Worm (Caenorhabditis elegans) whole organism, mixed stage, embryonic: ENCODE data around the gene drd-10.

ENCODE experiments used
- M03D4.4 ChIP-seq: sonication (generic microtip); optimal IDR thresholded peaks from 2 replicates; lab custom pipeline; 2017; ENCODE audit warnings: mild to moderate bottlenecking, missing genetic modification characterization, missing compliant biosample characterization
- bed-3 ChIP-seq: fragments of 200-800 bp; sonication (Bioruptor generic); optimal IDR thresholded peaks from 3 replicates; lab custom pipeline; 2018; ENCODE audit warnings: mild to moderate bottlenecking, missing genetic modification characterization, moderate library complexity, missing compliant biosample characterization
- blmp-1 ChIP-seq: fragments of 150-350 bp; optimal IDR thresholded peaks from 2 replicates; lab custom pipeline; 2014; ENCODE audit warnings: missing biosample characterization, missing genetic modification characterization
- ceh-43 ChIP-seq: fragments of 200-800 bp; sonication (Bioruptor generic); optimal IDR thresholded peaks from 2 replicates; lab custom pipeline; 2018; ENCODE audit warnings: mild to moderate bottlenecking, missing genetic modification characterization, moderate library complexity, missing compliant biosample characterization
- ceh-83 ChIP-seq: fragments of 200-800 bp; sonication (Bioruptor generic); optimal IDR thresholded peaks from 2 replicates; lab custom pipeline; 2018; ENCODE audit warnings: mild to moderate bottlenecking, missing genetic modification characterization, missing compliant biosample characterization
- ces-1 ChIP-seq: fragments of 150-350 bp; optimal IDR thresholded peaks from 2 replicates; lab custom pipeline; 2014; ENCODE audit warnings: missing biosample characterization, missing genetic modification reagents, missing genetic modification characterization
- cnd-1 ChIP-seq: fragments of 200-800 bp; sonication (Bioruptor generic); optimal IDR thresholded peaks from 2 replicates; lab custom pipeline; 2018; ENCODE audit warnings: mild to moderate bottlenecking, missing genetic modification characterization, missing compliant biosample characterization
- drap-1 ChIP-seq: fragments of 200-800 bp; sonication (Bioruptor generic); optimal IDR thresholded peaks from 3 replicates; lab custom pipeline; 2018; ENCODE audit warnings: mild to moderate bottlenecking, missing genetic modification characterization, missing compliant biosample characterization
- elt-1 ChIP-seq: sonication (generic microtip); optimal IDR thresholded peaks from 2 replicates; lab custom pipeline; 2017; ENCODE audit warnings: missing genetic modification characterization, mild to moderate bottlenecking, missing compliant biosample characterization, antibody characterized with exemption, moderate library complexity, borderline replicate concordance; ENCODE audit not compliant: insufficient read depth
- elt-3 ChIP-seq: fragments of 150-350 bp; optimal IDR thresholded peaks from 2 replicates; lab custom pipeline; 2014; ENCODE audit warnings: missing biosample characterization, missing genetic modification characterization
- ham-2 ChIP-seq: fragments of 200-800 bp; sonication (Bioruptor generic); optimal IDR thresholded peaks from 2 replicates; lab custom pipeline; 2018; ENCODE audit warnings: mild to moderate bottlenecking, missing genetic modification characterization, missing compliant biosample characterization
- hlh-1 ChIP-seq: fragments of 150-350 bp; optimal IDR thresholded peaks from 2 replicates; lab custom pipeline; 2014; ENCODE audit warnings: missing biosample characterization, missing genetic modification reagents, missing genetic modification characterization
- lin-13 ChIP-seq: fragments of 150-350 bp; optimal IDR thresholded peaks from 2 replicates; lab custom pipeline; 2014; ENCODE audit warnings: missing biosample characterization, missing genetic modification characterization
- lsy-2 ChIP-seq: fragments of 150-350 bp; optimal IDR thresholded peaks from 2 replicates; lab custom pipeline; 2014; ENCODE audit warnings: missing biosample characterization, missing genetic modification characterization
- mab-5 ChIP-seq: fragments of 150-350 bp; optimal IDR thresholded peaks from 2 replicates; lab custom pipeline; 2014; ENCODE audit warnings: missing biosample characterization, missing genetic modification characterization
- mep-1 ChIP-seq: fragments of 150-350 bp; optimal IDR thresholded peaks from 2 replicates; lab custom pipeline; 2017; ENCODE audit warnings: missing biosample characterization, missing genetic modification reagents, missing genetic modification characterization, inconsistent platforms
- nhr-12 ChIP-seq: fragments of 150-350 bp; optimal IDR thresholded peaks from 2 replicates; lab custom pipeline; 2014; ENCODE audit warnings: missing biosample characterization, missing genetic modification characterization
- nhr-2 ChIP-seq: fragments of 150-350 bp; optimal IDR thresholded peaks from 2 replicates; lab custom pipeline; 2014; ENCODE audit warnings: missing biosample characterization, missing genetic modification characterization
- nhr-237 ChIP-seq: fragments of 150-350 bp; optimal IDR thresholded peaks from 2 replicates; lab custom pipeline; 2014; ENCODE audit warnings: missing biosample characterization, missing genetic modification characterization
- nhr-28 ChIP-seq: fragments of 150-350 bp; optimal IDR thresholded peaks from 2 replicates; lab custom pipeline; 2014; ENCODE audit warnings: missing biosample characterization, missing genetic modification characterization
- nhr-76 ChIP-seq: sonication (generic microtip); optimal IDR thresholded peaks from 2 replicates; lab custom pipeline; 2017; ENCODE audit warnings: missing biosample characterization, missing genetic modification characterization
- pha-4 ChIP-seq: fragments of 150-350 bp; optimal IDR thresholded peaks from 2 replicates; lab custom pipeline; 2018; ENCODE audit warnings: missing biosample characterization, missing genetic modification reagents, missing genetic modification characterization
- sem-2 ChIP-seq: fragments of 200-800 bp; sonication (Bioruptor generic); optimal IDR thresholded peaks from 2 replicates; lab custom pipeline; 2018; ENCODE audit warnings: mild to moderate bottlenecking, missing genetic modification characterization, missing compliant biosample characterization
- snpc-4 ChIP-seq: fragments of 150-350 bp; optimal IDR thresholded peaks from 2 replicates; lab custom pipeline; 2014; ENCODE audit warnings: missing biosample characterization, missing genetic modification characterization
- sptf-1 ChIP-seq: sonication (generic microtip); optimal IDR thresholded peaks from 2 replicates; lab custom pipeline; 2017; ENCODE audit warnings: mild to moderate bottlenecking, missing genetic modification characterization, moderate library complexity, missing compliant biosample characterization
- tbx-8 ChIP-seq: fragments of 200-800 bp; sonication (Bioruptor generic); optimal IDR thresholded peaks from 2 replicates; lab custom pipeline; 2018; ENCODE audit warnings: mild to moderate bottlenecking, missing genetic modification characterization, moderate library complexity, missing compliant biosample characterization
- unc-120 ChIP-seq: sonication (generic microtip); optimal IDR thresholded peaks from 2 replicates; lab custom pipeline; 2017; ENCODE audit warnings: missing genetic modification characterization, missing compliant biosample characterization; ENCODE audit not compliant: poor library complexity, severe bottlenecking
- unc-39 ChIP-seq: fragments of 150-350 bp; optimal IDR thresholded peaks from 2 replicates; lab custom pipeline; 2014; ENCODE audit warnings: missing biosample characterization, missing genetic modification characterization
- zip-8 ChIP-seq: fragments of 150-350 bp; optimal IDR thresholded peaks from 2 replicates; lab custom pipeline; 2014; ENCODE audit warnings: missing biosample characterization, missing genetic modification characterization
- ztf-11 ChIP-seq: fragments of 150-350 bp; optimal IDR thresholded peaks from 2 replicates; lab custom pipeline; 2014; ENCODE audit warnings: missing biosample characterization, missing genetic modification characterization

The drd-10 gene

ce11 chrV:6997041-6997552 is 10.3 kb upstream of the drd-10 start, which contains the start of gene nhr-107:
TSS of gene nhr-107 (minus strand) at chrV:6997091.
- TF ChIP-seq mab-5 (tag; lab: Kevin White, UChicago), result no peak
- TF ChIP-seq nhr-12 (tag; lab: Kevin White, UChicago), result no peak
- TF ChIP-seq zip-8 (tag; lab: Kevin White, UChicago), result peak; percentile 22
- TF ChIP-seq hlh-1, result no peak
- TF ChIP-seq nhr-28 (tag; lab: Kevin White, UChicago), result no peak
- no peak for TF ChIP-seq nhr-237 (tag; lab: Kevin White, UChicago)
- no peak for TF ChIP-seq pha-4 (tag; lab: Kevin White, UChicago)
- no peak for TF ChIP-seq ces-1 (GFP tag; lab: Kevin White, UChicago)

ce11 chrV:6998303-6998884 is 9.0 kb upstream of the drd-10 start, which contains the start of gene nhr-42:
TSS of gene nhr-42 (plus strand) at chrV:6998819.
- no peak for TF ChIP-seq M03D4.4
- TF ChIP-seq lsy-2 (tag; lab: Kevin White, UChicago), result no peak
- TF ChIP-seq unc-120 (tag; lab: Kevin White, UChicago), result no peak
- no peak for TF ChIP-seq tbx-8 (GFP tag; lab: Kevin White, UChicago)
- no peak for TF ChIP-seq sem-2 (GFP tag; lab: Kevin White, UChicago)
- TF ChIP-seq unc-39 (tag; lab: Kevin White, UChicago), result no peak
- TF ChIP-seq cnd-1 (tag; lab: Kevin White, UChicago), result no peak
- no peak for TF ChIP-seq nhr-28 (tag; lab: Kevin White, UChicago)
- TF ChIP-seq drap-1 (GFP tag; lab: Kevin White, UChicago), result no peak
- TF ChIP-seq nhr-76, result no peak
- TF ChIP-seq ham-2 (GFP tag; lab: Kevin White, UChicago), result no peak
- TF ChIP-seq ces-1 (GFP tag; lab: Kevin White, UChicago), result no peak
- TF ChIP-seq pha-4 (tag; lab: Kevin White, UChicago), result no peak
- TF ChIP-seq ceh-43 (GFP tag; lab: Kevin White, UChicago), result no peak
- no peak for TF ChIP-seq nhr-237 (tag; lab: Kevin White, UChicago)
- TF ChIP-seq zip-8 (tag; lab: Kevin White, UChicago), result no peak

- TF ChIP-seq zip-8 (tag; lab: Kevin White, UChicago) (peak; percentile 71), lin-13 (tag; lab: Kevin White, UChicago) (no peak), unc-39 (tag; lab: Kevin White, UChicago) (no peak), lsy-2 (tag; lab: Kevin White, UChicago) (no peak), ces-1 (GFP tag; lab: Kevin White, UChicago) (no peak)
Measured at ce11 chrV:7000734-7001133, 6.7 kb upstream of the drd-10 start.

ce11 chrV:7003850-7004249 is 3.6 kb upstream of the drd-10 start, which contains the start of gene srab-4:
TSS of gene srab-4 (plus strand) at chrV:7004150.
- no peak for TF ChIP-seq elt-3 (tag; lab: Kevin White, UChicago)
- TF ChIP-seq tbx-8 (GFP tag; lab: Kevin White, UChicago), result no peak
- no peak for TF ChIP-seq sptf-1 (tag; lab: Kevin White, UChicago)
- TF ChIP-seq cnd-1 (tag; lab: Kevin White, UChicago), result no peak
- no peak for TF ChIP-seq hlh-1
- no peak for TF ChIP-seq elt-1 (tag; lab: Kevin White, UChicago)
- no peak for TF ChIP-seq bed-3 (GFP tag; lab: Kevin White, UChicago)
- no peak for TF ChIP-seq ztf-11 (tag; lab: Kevin White, UChicago)
- no peak for TF ChIP-seq nhr-76
- no peak for TF ChIP-seq ham-2 (GFP tag; lab: Kevin White, UChicago)
- TF ChIP-seq, all 35 proteins: peak for 0

ce11 chrV:7005964-7006363 is 1.4 kb upstream of the drd-10 start, which contains the start of gene spig-10:
TSS of gene spig-10 (plus strand) at chrV:7006264.
- no peak for TF ChIP-seq snpc-4 (tag; lab: Kevin White, UChicago)
- no peak for TF ChIP-seq zip-8 (tag; lab: Kevin White, UChicago)
- TF ChIP-seq ces-1 (GFP tag; lab: Kevin White, UChicago), result no peak
- no peak for TF ChIP-seq M03D4.4
- no peak for TF ChIP-seq mep-1 (tag; lab: Kevin White, UChicago)
- no peak for TF ChIP-seq blmp-1
- TF ChIP-seq mab-5 (tag; lab: Kevin White, UChicago), result no peak
- TF ChIP-seq sptf-1 (tag; lab: Kevin White, UChicago), result no peak
- TF ChIP-seq sem-2 (GFP tag; lab: Kevin White, UChicago), result no peak
- no peak for TF ChIP-seq cnd-1 (tag; lab: Kevin White, UChicago)
- TF ChIP-seq nhr-76, result no peak
- no peak for TF ChIP-seq nhr-2 (tag; lab: Kevin White, UChicago)
- TF ChIP-seq lin-13 (tag; lab: Kevin White, UChicago), result no peak
- TF ChIP-seq lsy-2 (tag; lab: Kevin White, UChicago), result no peak
- no peak for TF ChIP-seq ceh-83
- no peak for TF ChIP-seq pha-4 (tag; lab: Kevin White, UChicago)
- TF ChIP-seq unc-39 (tag; lab: Kevin White, UChicago), result no peak
- TF ChIP-seq elt-3 (tag; lab: Kevin White, UChicago), result no peak
